Fruit fly (Drosophila melanogaster) whole organism, prepupa: ENCODE results near the gene Sos.

Experiments used
- Blimp-1 ChIP-seq: fragments of 200-800 bp; sonication (Bioruptor generic); optimal IDR thresholded peaks from 3 replicates; lab custom pipeline; 2017; ENCODE audit warnings: missing biosample characterization, missing genetic modification characterization, mild to moderate bottlenecking, moderate library complexity, missing genetic modification reagents
- CG10669 ChIP-seq: fragments of 200-800 bp; sonication (Bioruptor generic); optimal IDR thresholded peaks from 3 replicates; lab custom pipeline; 2018; ENCODE audit warnings: missing biosample characterization, mild to moderate bottlenecking, missing genetic modification characterization, moderate library complexity
- CG11762 ChIP-seq: fragments of 200-800 bp; sonication (Bioruptor generic); optimal IDR thresholded peaks from 3 replicates; lab custom pipeline; 2016; ENCODE audit warnings: missing biosample characterization, missing genetic modification characterization; ENCODE audit not compliant: insufficient read depth
- CG15336 ChIP-seq: fragments of 200-800 bp; sonication (Bioruptor generic); IDR thresholded peaks from 2 replicates; pipeline ENCODE4 v1.3.6; 2022; ENCODE audit warnings: missing biosample characterization, missing genetic modification characterization
- CG3032 ChIP-seq: fragments of 200-800 bp; optimal IDR thresholded peaks from 2 replicates; lab custom pipeline; 2019; ENCODE audit warnings: missing biosample characterization, mild to moderate bottlenecking, missing genetic modification characterization, moderate library complexity
- CG31627 ChIP-seq: fragments of 200-800 bp; sonication (Bioruptor generic); optimal IDR thresholded peaks from 3 replicates; lab custom pipeline; 2016; ENCODE audit warnings: missing biosample characterization, missing genetic modification characterization
- CG32006 ChIP-seq: fragments of 200-800 bp; sonication (Bioruptor generic); optimal IDR thresholded peaks from 3 replicates; lab custom pipeline; 2017; ENCODE audit warnings: missing biosample characterization, mild to moderate bottlenecking, missing genetic modification characterization
- CG34406 ChIP-seq: fragments of 200-800 bp; sonication (Bioruptor generic); optimal IDR thresholded peaks from 3 replicates; lab custom pipeline; 2016; ENCODE audit warnings: missing biosample characterization, missing genetic modification characterization
- CG6163 ChIP-seq: fragments of 200-800 bp; sonication (Bioruptor generic); IDR thresholded peaks from 3 replicates; pipeline ENCODE4 v1.3.6; 2022; ENCODE audit warnings: missing biosample characterization, missing genetic modification characterization
- CG7368 ChIP-seq: fragments of 200-800 bp; sonication (Bioruptor generic); optimal IDR thresholded peaks from 3 replicates; lab custom pipeline; 2016; ENCODE audit warnings: missing biosample characterization, missing genetic modification characterization
- Eip78C ChIP-seq: fragments of 200-800 bp; sonication (Bioruptor generic); peaks from one replicate; lab custom pipeline; 2016; ENCODE audit warnings: missing biosample characterization, missing genetic modification characterization
- Eip93F ChIP-seq: fragments of 200-800 bp; sonication (Bioruptor generic); optimal IDR thresholded peaks from 2 replicates; lab custom pipeline; 2016; ENCODE audit warnings: missing biosample characterization, mild to moderate bottlenecking, missing genetic modification characterization
- Hr38 ChIP-seq: sonication (Bioruptor generic); optimal IDR thresholded peaks from 2 replicates; lab custom pipeline; 2016; ENCODE audit warnings: missing biosample characterization, missing genetic modification characterization
- Hr39 ChIP-seq: fragments of 200-800 bp; sonication (Bioruptor generic); optimal IDR thresholded peaks from 2 replicates; lab custom pipeline; 2016; ENCODE audit warnings: missing biosample characterization, missing genetic modification characterization
- Hr4 ChIP-seq: fragments of 200-800 bp; sonication (Bioruptor generic); optimal IDR thresholded peaks from 3 replicates; lab custom pipeline; 2016; ENCODE audit warnings: missing biosample characterization, missing genetic modification characterization
- Lpt ChIP-seq: fragments of 200-800 bp; sonication (Bioruptor generic); optimal IDR thresholded peaks from 3 replicates; lab custom pipeline; 2016; ENCODE audit warnings: missing biosample characterization, missing genetic modification characterization
- Met ChIP-seq: fragments of 200-800 bp; sonication (Bioruptor generic); optimal IDR thresholded peaks from 3 replicates; lab custom pipeline; 2016; ENCODE audit warnings: missing biosample characterization, missing genetic modification characterization
- Sox102F ChIP-seq: fragments of 200-800 bp; sonication (Bioruptor generic); optimal IDR thresholded peaks from 2 replicates; lab custom pipeline; 2016; ENCODE audit warnings: missing biosample characterization, mild to moderate bottlenecking, missing genetic modification characterization
- Sox15 ChIP-seq: fragments of 200-800 bp; sonication (Bioruptor generic); optimal IDR thresholded peaks from 3 replicates; lab custom pipeline; 2016; ENCODE audit warnings: missing biosample characterization, missing genetic modification characterization
- cyc ChIP-seq: fragments of 200-800 bp; sonication (Bioruptor generic); optimal IDR thresholded peaks from 3 replicates; lab custom pipeline; 2016; ENCODE audit warnings: missing biosample characterization, missing genetic modification characterization
- dsx ChIP-seq: fragments of 200-800 bp; optimal IDR thresholded peaks from 3 replicates; lab custom pipeline; 2019; ENCODE audit warnings: missing biosample characterization, mild to moderate bottlenecking, missing genetic modification characterization, moderate library complexity; ENCODE audit not compliant: poor library complexity, severe bottlenecking
- eg ChIP-seq: fragments of 200-800 bp; sonication (Bioruptor generic); IDR thresholded peaks from 3 replicates; pipeline ENCODE4 v1.3.6; 2022; ENCODE audit warnings: missing biosample characterization, missing genetic modification characterization
- fd59A ChIP-seq: fragments of 200-800 bp; sonication (Bioruptor generic); optimal IDR thresholded peaks from 2 replicates; lab custom pipeline; 2017; ENCODE audit warnings: missing biosample characterization, mild to moderate bottlenecking, missing genetic modification characterization, missing genetic modification reagents
- fkh ChIP-seq: fragments of 200-800 bp; sonication (Bioruptor generic); optimal IDR thresholded peaks from 3 replicates; lab custom pipeline; 2017; ENCODE audit warnings: missing biosample characterization, mild to moderate bottlenecking, missing genetic modification characterization, moderate library complexity
- lz ChIP-seq: fragments of 200-800 bp; sonication (Bioruptor generic); optimal IDR thresholded peaks from 3 replicates; lab custom pipeline; 2016; ENCODE audit warnings: missing biosample characterization, missing genetic modification characterization
- net ChIP-seq: fragments of 200-800 bp; sonication (Bioruptor generic); optimal IDR thresholded peaks from 3 replicates; lab custom pipeline; 2016; ENCODE audit warnings: missing biosample characterization, missing genetic modification characterization
- ss ChIP-seq, 2 experiments: fragments of 200-800 bp; sonication (Bioruptor generic); optimal IDR thresholded peaks; 2 replicates in 1 of 2; 3 replicates in 1 of 2; lab custom pipeline; 2017 to 2018; ENCODE audit warnings: mild to moderate bottlenecking in 2 of 2, missing biosample characterization in 2 of 2, missing genetic modification characterization in 2 of 2, moderate library complexity in 1 of 2
- svp ChIP-seq: fragments of 200-800 bp; sonication (Bioruptor generic); peaks from one replicate; lab custom pipeline; 2016; ENCODE audit warnings: missing biosample characterization, missing genetic modification characterization
- topi ChIP-seq: fragments of 200-800 bp; sonication (Bioruptor generic); optimal IDR thresholded peaks from 3 replicates; lab custom pipeline; 2016; ENCODE audit warnings: missing biosample characterization, missing genetic modification characterization
- vri ChIP-seq: fragments of 200-800 bp; sonication (Bioruptor generic); optimal IDR thresholded peaks from 3 replicates; lab custom pipeline; 2016; ENCODE audit warnings: missing biosample characterization, mild to moderate bottlenecking, missing genetic modification characterization

The Sos gene

dm6 chr2L:13835002-13835910 is 21.6 kb downstream of the Sos start, which contains the start of the genes mRpS23 and CenG1A (continued):
- TF ChIP-seq CG6163 (GFP tag; lab: Robert Waterston, UW) (peak; percentile 100), CG34406 (GFP tag; lab: Kevin White, UChicago) (peak; percentile 100), CG7368 (peak; percentile 100), topi (GFP tag; lab: Kevin White, UChicago) (peak; percentile 100), svp (GFP tag; lab: Kevin White, UChicago) (peak; percentile 100), Hr38 (peak; percentile 100), Lpt (GFP tag; lab: Kevin White, UChicago) (peak; percentile 100), CG11762 (peak; percentile 100), CG32006 (peak; percentile 100), CG10669 (GFP tag; lab: Kevin White, UChicago) (peak; percentile 100), cyc (GFP tag; lab: Kevin White, UChicago) (peak; percentile 100)

dm6 chr2L:13835959-13836358 is 22.3 kb downstream of the Sos start:
- TF ChIP-seq Eip93F (GFP tag; lab: Kevin White, UChicago) (no peak), CG10669 (GFP tag; lab: Kevin White, UChicago) (no peak), eg (GFP tag; lab: Robert Waterston, UW) (0 out of 3 replicates have a peak, but pooled peaks have one; percentile 19)
- TF ChIP-seq, all 60 proteins: peak for 1

dm6 chr2L:13837579-13837978 is 24.0 kb downstream of the Sos start:
- no peak for TF ChIP-seq Sox102F (GFP tag; lab: Kevin White, UChicago)
- peak; percentile 4 for TF ChIP-seq topi (GFP tag; lab: Kevin White, UChicago)
- no peak for TF ChIP-seq dsx (GFP tag; lab: Kevin White, UChicago)
- TF ChIP-seq Blimp-1 (GFP tag; lab: Kevin White, UChicago) = peak; percentile 29
- peak; percentile 92 for TF ChIP-seq svp (GFP tag; lab: Kevin White, UChicago)
- TF ChIP-seq CG32006 = no peak
- TF ChIP-seq CG3032 (tag; lab: Kevin White, UChicago) = no peak
- peak; percentile 16 for TF ChIP-seq vri (GFP tag; lab: Kevin White, UChicago)
- peak in 1 of 2 experiments; percentile 60 for TF ChIP-seq ss (GFP tag; optimal IDR thresholded peaks at IDR 0.05; lab: Kevin White, UChicago)
- no peak for TF ChIP-seq Sox15 (GFP tag; lab: Kevin White, UChicago)
- TF ChIP-seq net (GFP tag; lab: Kevin White, UChicago) = no peak
- no peak for TF ChIP-seq fd59A
- 0 out of 3 replicates have a peak, but pooled peaks have one; percentile 35 for TF ChIP-seq CG6163 (GFP tag; lab: Robert Waterston, UW)
- TF ChIP-seq Eip78C (GFP tag; lab: Kevin White, UChicago) = peak; percentile 79
- TF ChIP-seq Hr4 (GFP tag; lab: Kevin White, UChicago) = no peak
- TF ChIP-seq Lpt (GFP tag; lab: Kevin White, UChicago) = peak; percentile 20
- no peak for TF ChIP-seq CG7368

dm6 chr2L:13838647-13839390 is 25.2 kb downstream of the Sos start:
- TF ChIP-seq lz (GFP tag; lab: Kevin White, UChicago) = peak; percentile 20
- 0 out of 2 replicates have a peak, but pooled peaks have one; percentile 18 for TF ChIP-seq CG15336 (GFP tag; lab: Robert Waterston, UW)
- peak; percentile 30 for TF ChIP-seq Met (GFP tag; lab: Kevin White, UChicago)
- no peak for TF ChIP-seq CG6163 (GFP tag; lab: Robert Waterston, UW)
- peak; percentile 68 for TF ChIP-seq Eip78C (GFP tag; lab: Kevin White, UChicago)
- peak; percentile 42 for TF ChIP-seq fkh (GFP tag; lab: Kevin White, UChicago)
- TF ChIP-seq Eip93F (GFP tag; lab: Kevin White, UChicago) = peak; percentile 7
- peak; percentile 3 for TF ChIP-seq vri (GFP tag; lab: Kevin White, UChicago)
- peak; percentile 3 for TF ChIP-seq Hr39 (GFP tag; lab: Kevin White, UChicago)
- TF ChIP-seq CG31627 (GFP tag; lab: Kevin White, UChicago) = peak; percentile 17
- TF ChIP-seq CG7368 = no peak
